Fruit fly (Drosophila melanogaster): ENCODE data around the gene Pp2B-14D.

Gene Pp2B-14D

DNA sequence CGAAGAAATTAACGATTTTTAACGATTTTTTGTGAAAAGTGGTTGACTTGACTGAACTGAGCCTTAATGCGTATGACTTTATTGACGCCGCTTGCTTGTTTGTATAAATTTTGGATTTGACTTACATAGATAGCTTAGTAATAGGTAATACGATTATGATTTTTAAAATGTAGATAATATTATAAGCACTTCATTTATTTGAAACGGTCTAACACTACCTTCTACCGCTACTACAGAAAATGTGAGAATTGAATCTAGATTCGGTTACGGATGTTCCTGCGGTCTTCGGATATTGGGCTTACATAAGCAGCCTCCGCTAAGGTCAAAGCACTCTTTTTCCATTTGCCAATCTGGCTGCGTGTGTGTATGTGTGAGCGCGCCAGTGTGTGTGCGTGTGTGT, 34.5 kb downstream of the Pp2B-14D start, which contains the start of gene Cnx14D:
Cnx14D (minus strand) TSS at position 101 of the 400 bp plus-strand sequence.
- no peak for TF ChIP-seq noc (tag; optimal IDR thresholded peaks at IDR 0.05)

All from whole organism, larva.